Worm (Caenorhabditis elegans) whole organism, L4 larva: ENCODE results near the gene ops-1.

Experiments used
- F37D6.2 ChIP-seq: sonication (generic microtip); optimal IDR thresholded peaks from 2 replicates; lab custom pipeline; 2016; ENCODE audit warnings: mild to moderate bottlenecking, missing genetic modification characterization, missing compliant biosample characterization
- nhr-77 ChIP-seq: fragments of 150-350 bp; optimal IDR thresholded peaks from 2 replicates; lab custom pipeline; 2014; ENCODE audit warnings: missing biosample characterization, missing genetic modification characterization

ce11 chrIV:6326448-6326847 is 42.3 kb upstream of the ops-1 start, which contains the start of gene lsm-8:
- TF ChIP-seq nhr-77 (tag; lab: Kevin White, UChicago) (no peak), F37D6.2 (tag; lab: Kevin White, UChicago) (no peak)
